Worm (Caenorhabditis elegans): ENCODE measurements around the gene fbxa-214.

DNA sequence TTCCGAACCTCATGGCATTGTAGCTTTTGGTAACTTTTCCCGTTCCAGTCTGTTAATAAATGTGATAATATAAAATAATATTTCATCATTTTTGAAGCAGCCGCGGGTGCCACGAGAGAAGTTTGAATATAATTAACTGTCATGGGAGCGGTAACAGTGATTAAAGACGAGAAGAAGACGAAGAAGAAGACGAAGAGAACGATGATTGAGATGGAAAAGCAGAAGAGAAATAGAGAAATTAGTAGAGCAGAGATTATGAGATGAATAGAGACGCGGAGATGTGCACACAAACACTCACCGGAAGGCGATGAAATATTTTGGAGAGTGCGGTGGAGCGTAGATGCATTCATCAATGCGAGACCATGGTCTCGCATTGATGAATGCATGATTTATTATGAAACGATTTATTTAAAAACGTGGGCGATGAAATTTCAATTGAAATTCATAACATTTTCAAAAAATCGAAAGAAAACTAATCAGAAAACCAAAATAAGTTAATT is 16.6 kb downstream of the fbxa-214 start, which contains the start of gene seip-1:
- no peak for TF ChIP-seq ama-1 (optimal IDR thresholded peaks at IDR 0.05)
- TF ChIP-seq hnd-1 (tag; optimal IDR thresholded peaks at IDR 0.05), result no peak
- TF ChIP-seq hmg-4 (GFP tag; optimal IDR thresholded peaks at IDR 0.05), result no peak
- peak; percentile 35 for TF ChIP-seq F13C5.2 (tag; optimal IDR thresholded peaks at IDR 0.05)
- TF ChIP-seq hmbx-1 (tag; optimal IDR thresholded peaks at IDR 0.05), result no peak
- TF ChIP-seq tbx-11 (GFP tag; IDR thresholded peaks at IDR 0.05), result no peak
- TF ChIP-seq pes-1 (GFP tag; IDR thresholded peaks at IDR 0.05), result no peak
- 0 out of 2 replicates have a peak, but pooled peaks have one; percentile 20 for TF ChIP-seq flt-1 (GFP tag; IDR thresholded peaks at IDR 0.05)
- no peak for TF ChIP-seq sea-1 (GFP tag; conservative IDR thresholded peaks at IDR 0.05)
- TF ChIP-seq ceh-13 (GFP tag; optimal IDR thresholded peaks at IDR 0.05), result no peak
- no peak for TF ChIP-seq ceh-36 (tag; optimal IDR thresholded peaks at IDR 0.05)
- no peak for TF ChIP-seq scrt-1 (GFP tag; IDR thresholded peaks at IDR 0.05)

All from whole organism, early embryonic.